Worm (Caenorhabditis elegans): ENCODE data around the gene nhr-30.

nhr-30 gene

ce11 chrV:9044871-9045270 is at the start of gene nhr-30:
Gene nhr-30, plus strand, starts transcription at chrV:9045171.
- no peak for TF ChIP-seq bed-3 (GFP tag; optimal IDR thresholded peaks at IDR 0.05)
- no peak for TF ChIP-seq mls-2 (tag; optimal IDR thresholded peaks at IDR 0.05)
- TF ChIP-seq elt-1 (tag; optimal IDR thresholded peaks at IDR 0.05; ENCODE audit: borderline replicate concordance, insufficient read depth), result no peak
- TF ChIP-seq sptf-1 (tag; optimal IDR thresholded peaks at IDR 0.05), result no peak
- TF ChIP-seq ztf-11 (tag; optimal IDR thresholded peaks at IDR 0.05), result no peak
- no peak for TF ChIP-seq ceh-83 (GFP tag; optimal IDR thresholded peaks at IDR 0.05)
- TF ChIP-seq pha-4 (tag; optimal IDR thresholded peaks at IDR 0.05), result no peak
- TF ChIP-seq tbx-8 (GFP tag; optimal IDR thresholded peaks at IDR 0.05), result no peak
- no peak for TF ChIP-seq nhr-12 (tag; optimal IDR thresholded peaks at IDR 0.05)
- no peak for TF ChIP-seq drap-1 (GFP tag; optimal IDR thresholded peaks at IDR 0.05)
- no peak for TF ChIP-seq snpc-4 (tag; optimal IDR thresholded peaks at IDR 0.05)
- no peak for TF ChIP-seq lsy-2 (tag; optimal IDR thresholded peaks at IDR 0.05)
- TF ChIP-seq blmp-1 (tag; optimal IDR thresholded peaks at IDR 0.05), result no peak
- TF ChIP-seq ceh-43 (GFP tag; optimal IDR thresholded peaks at IDR 0.05), result no peak
- no peak for TF ChIP-seq lin-13 (tag; optimal IDR thresholded peaks at IDR 0.05)

ce11 chrV:9001175-9001574 is 43.8 kb upstream of the nhr-30 start, which contains the start of gene F59E11.2:
Gene F59E11.2, plus strand, starts transcription at chrV:9001475.
- TF ChIP-seq snpc-4 (tag; optimal IDR thresholded peaks at IDR 0.05) (no peak), nhr-237 (tag; optimal IDR thresholded peaks at IDR 0.05) (no peak), ceh-43 (GFP tag; optimal IDR thresholded peaks at IDR 0.05) (no peak), drap-1 (GFP tag; optimal IDR thresholded peaks at IDR 0.05) (no peak), cnd-1 (tag; optimal IDR thresholded peaks at IDR 0.05) (no peak), unc-120 (tag; optimal IDR thresholded peaks at IDR 0.05; ENCODE audit: poor library complexity, severe bottlenecking) (no peak), mab-5 (tag; optimal IDR thresholded peaks at IDR 0.05) (no peak)

- TF ChIP-seq ceh-39 (tag; optimal IDR thresholded peaks at IDR 0.05) (no peak), mep-1 (tag; optimal IDR thresholded peaks at IDR 0.05) (no peak), lsy-2 (tag; optimal IDR thresholded peaks at IDR 0.05) (no peak), flh-1 (GFP tag; optimal IDR thresholded peaks at IDR 0.05) (no peak), zip-8 (tag; optimal IDR thresholded peaks at IDR 0.05) (no peak), unc-62 (GFP tag; optimal IDR thresholded peaks at IDR 0.05) (no peak), ham-2 (GFP tag; optimal IDR thresholded peaks at IDR 0.05) (no peak), mls-2 (tag; optimal IDR thresholded peaks at IDR 0.05) (no peak)
These were observed 41.7 kb upstream of the nhr-30 start, which contains the start of gene srx-1 for ce11 chrV:9003291-9003690. Gene srx-1, plus strand, starts transcription at chrV:9003672.

ce11 chrV:9005243-9005642 is 39.7 kb upstream of the nhr-30 start, which contains the start of gene srx-3:
Gene srx-3, plus strand, starts transcription at chrV:9005543.
- no peak for TF ChIP-seq ces-1 (GFP tag; optimal IDR thresholded peaks at IDR 0.05)
- TF ChIP-seq mep-1 (tag; optimal IDR thresholded peaks at IDR 0.05), result no peak
- no peak for TF ChIP-seq nhr-28 (tag; optimal IDR thresholded peaks at IDR 0.05)
- no peak for TF ChIP-seq flh-1 (GFP tag; optimal IDR thresholded peaks at IDR 0.05)
- TF ChIP-seq nhr-237 (tag; optimal IDR thresholded peaks at IDR 0.05), result no peak
- TF ChIP-seq nhr-76 (tag; optimal IDR thresholded peaks at IDR 0.05), result no peak
- TF ChIP-seq tbx-8 (GFP tag; optimal IDR thresholded peaks at IDR 0.05), result no peak
- TF ChIP-seq ceh-83 (GFP tag; optimal IDR thresholded peaks at IDR 0.05), result no peak
- TF ChIP-seq snpc-4 (tag; optimal IDR thresholded peaks at IDR 0.05), result no peak
- no peak for TF ChIP-seq unc-62 (GFP tag; optimal IDR thresholded peaks at IDR 0.05)
- no peak for TF ChIP-seq lsy-2 (tag; optimal IDR thresholded peaks at IDR 0.05)
- no peak for TF ChIP-seq elt-1 (tag; optimal IDR thresholded peaks at IDR 0.05; ENCODE audit: borderline replicate concordance, insufficient read depth)
- no peak for TF ChIP-seq sptf-1 (tag; optimal IDR thresholded peaks at IDR 0.05)
- no peak for TF ChIP-seq bed-3 (GFP tag; optimal IDR thresholded peaks at IDR 0.05)
- TF ChIP-seq sem-2 (GFP tag; optimal IDR thresholded peaks at IDR 0.05), result no peak
- no peak for TF ChIP-seq nhr-12 (tag; optimal IDR thresholded peaks at IDR 0.05)

- no peak for TF ChIP-seq cnd-1 (tag; optimal IDR thresholded peaks at IDR 0.05)
- TF ChIP-seq mep-1 (tag; optimal IDR thresholded peaks at IDR 0.05), result no peak
- TF ChIP-seq flh-1 (GFP tag; optimal IDR thresholded peaks at IDR 0.05), result no peak
- TF ChIP-seq hlh-1 (tag; optimal IDR thresholded peaks at IDR 0.05), result no peak
- TF ChIP-seq elt-1 (tag; optimal IDR thresholded peaks at IDR 0.05; ENCODE audit: borderline replicate concordance, insufficient read depth), result no peak
- no peak for TF ChIP-seq tbx-8 (GFP tag; optimal IDR thresholded peaks at IDR 0.05)
These were observed 35.8 kb upstream of the nhr-30 start, which contains the start of gene srx-2 for ce11 chrV:9009175-9009574. Gene srx-2, plus strand, starts transcription at chrV:9009475.
